Worm (Caenorhabditis elegans): ENCODE data around the gene cdd-1.
A peak's percentile ranks its signal among the peaks of the same experiment; 100 is the strongest.

The cdd-1 gene

ce11 chrX:8185037-8185436 is 25.9 kb downstream of the cdd-1 start, which contains the start of gene C17H11.5 (continued):
- no peak for TF ChIP-seq egl-44 (GFP tag; IDR thresholded peaks at IDR 0.05)
- no peak for TF ChIP-seq ama-1 (optimal IDR thresholded peaks at IDR 0.05)
- no peak for TF ChIP-seq ama-1 (GFP tag; optimal IDR thresholded peaks at IDR 0.05)

ce11 chrX:8181590-8182311 is 29.2 kb downstream of the cdd-1 start, which contains the start of gene C17H11.4:
Gene C17H11.4 (minus strand): TSS chrX:8181640.
- TF ChIP-seq nhr-120 (GFP tag; IDR thresholded peaks at IDR 0.05) (peak; percentile 67; the same call in 1 of the 2 replicates), ceh-91 (GFP tag; IDR thresholded peaks at IDR 0.05) (peak; percentile 62; the same call in 1 of the 2 replicates), egl-18 (GFP tag; IDR thresholded peaks at IDR 0.05) (0 out of 2 replicates have a peak, but pooled peaks have one; percentile 9), zfh-2 (GFP tag; conservative IDR thresholded peaks at IDR 0.05) (peak; percentile 68), ztf-25 (GFP tag; IDR thresholded peaks at IDR 0.05) (0 out of 2 replicates have a peak, but pooled peaks have one; percentile 36), ekl-4 (GFP tag; IDR thresholded peaks at IDR 0.05) (peak; percentile 33; the same call in 1 of the 2 replicates), B0019.2 (GFP tag; conservative IDR thresholded peaks at IDR 0.05) (peak; percentile 44; the same call in 1 of the 2 replicates), ceh-58 (GFP tag; IDR thresholded peaks at IDR 0.05) (0 out of 2 replicates have a peak, but pooled peaks have one; percentile 4), madf-3 (GFP tag; IDR thresholded peaks at IDR 0.05) (peak; percentile 60; the same call in 1 of the 2 replicates), nfyb-1 (GFP tag; IDR thresholded peaks at IDR 0.05) (peak; percentile 67), egrh-3 (GFP tag; IDR thresholded peaks at IDR 0.05) (peak; percentile 94), F33H1.4 (GFP tag; IDR thresholded peaks at IDR 0.05) (peak; percentile 31; the same call in 1 of the 2 replicates)

ce11 chrX:8173610-8174009 is 37.3 kb downstream of the cdd-1 start, which contains the start of gene C17H11.1:
Gene C17H11.1 (plus strand): TSS chrX:8173910.
- no peak for TF ChIP-seq mel-28 (tag; optimal IDR thresholded peaks at IDR 0.05; ENCODE audit: borderline replicate concordance)
- TF ChIP-seq lag-1 (GFP tag; IDR thresholded peaks at IDR 0.05): no peak
- no peak for TF ChIP-seq B0261.1 (tag; optimal IDR thresholded peaks at IDR 0.05)
- no peak for TF ChIP-seq akir-1 (GFP tag; optimal IDR thresholded peaks at IDR 0.05)
- TF ChIP-seq egl-18 (GFP tag; IDR thresholded peaks at IDR 0.05): no peak
- no peak for TF ChIP-seq zim-3 (tag; optimal IDR thresholded peaks at IDR 0.05)
- TF ChIP-seq T26A5.8 (tag; optimal IDR thresholded peaks at IDR 0.05): no peak
- no peak for TF ChIP-seq F39B2.1 (GFP tag; IDR thresholded peaks at IDR 0.05)
- no peak for TF ChIP-seq ZK185.1 (tag; optimal IDR thresholded peaks at IDR 0.05; ENCODE audit: poor library complexity, severe bottlenecking)
- TF ChIP-seq snpc-4 (GFP tag; optimal IDR thresholded peaks at IDR 0.05): no peak
- no peak for TF ChIP-seq snpc-4 (tag; optimal IDR thresholded peaks at IDR 0.05)
- no peak for TF ChIP-seq fkh-3 (tag; optimal IDR thresholded peaks at IDR 0.05)
- TF ChIP-seq K12H6.12 (tag; optimal IDR thresholded peaks at IDR 0.05): no peak
- no peak for TF ChIP-seq T07F8.4 (tag; optimal IDR thresholded peaks at IDR 0.05)

ce11 chrX:8169534-8169933 is 41.4 kb downstream of the cdd-1 start, which contains the start of gene C17H11.2:
Gene C17H11.2 (plus strand): TSS chrX:8169930.
- TF ChIP-seq madf-8 (GFP tag; conservative IDR thresholded peaks at IDR 0.05) (no peak), hmg-1.2 (GFP tag; IDR thresholded peaks at IDR 0.05) (peak; percentile 23; the same call in 1 of the 2 replicates), attf-3 (GFP tag; conservative IDR thresholded peaks at IDR 0.05) (peak; percentile 69)

ce11 chrX:8163555-8163954 is 47.4 kb downstream of the cdd-1 start:
- TF ChIP-seq rpc-1 (optimal IDR thresholded peaks at IDR 0.05) (no peak), rpc-1 (tag; optimal IDR thresholded peaks at IDR 0.05) (no peak), ceh-40 (GFP tag; IDR thresholded peaks at IDR 0.05) (no peak), dpff-1 (tag; optimal IDR thresholded peaks at IDR 0.05) (no peak), sptf-2 (GFP tag; optimal IDR thresholded peaks at IDR 0.05) (peak; percentile 40), rcor-1 (GFP tag; IDR thresholded peaks at IDR 0.05) (peak; percentile 83), ztf-26 (tag; optimal IDR thresholded peaks at IDR 0.05) (peak; percentile 45), Y95B8A.8 (GFP tag; IDR thresholded peaks at IDR 0.05) (no peak), mel-28 (tag; optimal IDR thresholded peaks at IDR 0.05; ENCODE audit: borderline replicate concordance) (no peak), B0019.2 (GFP tag; conservative IDR thresholded peaks at IDR 0.05) (no peak), F55B11.4 (tag; optimal IDR thresholded peaks at IDR 0.05; ENCODE audit: borderline replicate concordance, insufficient read depth) (no peak), hmg-1.2 (GFP tag; IDR thresholded peaks at IDR 0.05) (no peak), madf-10 (tag; optimal IDR thresholded peaks at IDR 0.05) (no peak), him-1 (tag; optimal IDR thresholded peaks at IDR 0.05) (no peak), T26A5.8 (tag; optimal IDR thresholded peaks at IDR 0.05) (no peak), attf-3 (GFP tag; conservative IDR thresholded peaks at IDR 0.05) (peak; percentile 45; the same call in 1 of the 2 replicates)

All from whole organism, young adult.